ENCODE assay signal across 5 fruit fly cellular contexts in the genomic region with DNA sequence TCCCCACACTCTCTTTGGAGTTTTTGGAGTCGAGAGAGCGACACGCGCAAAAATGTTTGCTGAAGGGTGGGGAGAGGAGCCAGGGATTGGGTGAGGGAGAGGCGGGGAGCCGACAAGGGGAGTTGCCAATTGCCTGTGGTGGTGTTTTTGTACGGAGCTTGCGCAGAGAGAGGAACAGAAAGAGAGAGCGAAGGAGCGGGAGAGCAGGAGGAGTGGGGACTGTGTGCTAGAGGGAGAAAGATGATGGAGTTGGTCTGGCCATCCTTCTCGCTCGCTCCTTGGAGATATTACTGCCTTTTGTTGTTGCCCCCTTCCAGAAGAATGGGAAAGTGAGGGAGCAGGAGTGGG.
A peak's percentile ranks its signal among the peaks of the same experiment; 100 is the strongest.
TF ChIP-seq lines count a peak whose summit lies in the region.

No protein-coding gene starts in this region.

- no peak for TF ChIP-seq CTCF in whole organism, embryonic (GFP tag; optimal IDR thresholded peaks at IDR 0.05; lab: Kevin White, UChicago)

TF ChIP-seq in whole organism, 6 proteins besides CTCF, POLR2A, EP300 and RAD21:
- TF ChIP-seq pan (optimal IDR thresholded peaks at IDR 0.05; lab: Kevin White, UChicago) (no peak), EcR (GFP tag; optimal IDR thresholded peaks at IDR 0.05; lab: Kevin White, UChicago) (peak in 1 of 2 experiments; percentile 57), Dll (optimal IDR thresholded peaks at IDR 0.05; lab: Kevin White, UChicago) (peak; percentile 53)

TF ChIP-seq in whole organism, embryonic, 481 proteins besides CTCF, POLR2A, EP300 and RAD21 (continues in another document):
- no peak for TF ChIP-seq D (optimal IDR thresholded peaks at IDR 0.05; lab: Kevin White, UChicago)
- TF ChIP-seq D (GFP tag; optimal IDR thresholded peaks at IDR 0.05; lab: Kevin White, UChicago): no peak
- TF ChIP-seq CG5953 (GFP tag; IDR thresholded peaks at IDR 0.05; lab: Robert Waterston, UW): no peak
- no peak for TF ChIP-seq ab (GFP tag; optimal IDR thresholded peaks at IDR 0.05; lab: Kevin White, UChicago)
- TF ChIP-seq BtbVII (GFP tag; optimal IDR thresholded peaks at IDR 0.05; lab: Kevin White, UChicago): no peak
- TF ChIP-seq mam (GFP tag; optimal IDR thresholded peaks at IDR 0.05; lab: Kevin White, UChicago): no peak
- peak; percentile 32 for TF ChIP-seq Deaf1 (tag; optimal IDR thresholded peaks at IDR 0.05; lab: Kevin White, UChicago)
- TF ChIP-seq CG18011 (GFP tag; optimal IDR thresholded peaks at IDR 0.05; lab: Kevin White, UChicago): no peak
- TF ChIP-seq zen2 (GFP tag; IDR thresholded peaks at IDR 0.05; lab: Robert Waterston, UW; ENCODE audit: partially characterized antibody): no peak
- no peak for TF ChIP-seq ap (GFP tag; IDR thresholded peaks at IDR 0.05; lab: Robert Waterston, UW)
- TF ChIP-seq CG2129 (GFP tag; IDR thresholded peaks at IDR 0.05; lab: Robert Waterston, UW; ENCODE audit: partially characterized antibody): no peak
- no peak for TF ChIP-seq insv (GFP tag; optimal IDR thresholded peaks at IDR 0.05; lab: Kevin White, UChicago)
- no peak for TF ChIP-seq Elba2 (GFP tag; optimal IDR thresholded peaks at IDR 0.05; lab: Kevin White, UChicago)
- TF ChIP-seq chn (GFP tag; optimal IDR thresholded peaks at IDR 0.05; lab: Kevin White, UChicago): no peak
- TF ChIP-seq CG7928 (GFP tag; optimal IDR thresholded peaks at IDR 0.05; lab: Kevin White, UChicago): no peak
- peak; percentile 99 for TF ChIP-seq ewg (GFP tag; optimal IDR thresholded peaks at IDR 0.05; lab: Kevin White, UChicago)
- no peak for TF ChIP-seq CG4617 (GFP tag; optimal IDR thresholded peaks at IDR 0.05; lab: Kevin White, UChicago; ENCODE audit: borderline replicate concordance)
- no peak for TF ChIP-seq fd102C (GFP tag; optimal IDR thresholded peaks at IDR 0.05; lab: Kevin White, UChicago)
- peak; percentile 68 for TF ChIP-seq CG4360 (GFP tag; IDR thresholded peaks at IDR 0.05; lab: Robert Waterston, UW)
- TF ChIP-seq CG1832 (GFP tag; optimal IDR thresholded peaks at IDR 0.05; lab: Kevin White, UChicago): peak; percentile 86
- TF ChIP-seq CG4328 (GFP tag; optimal IDR thresholded peaks at IDR 0.05; lab: Kevin White, UChicago): no peak

TF ChIP-seq in whole organism, prepupa, 60 proteins besides CTCF, POLR2A, EP300 and RAD21:
- TF ChIP-seq Eip75B (GFP tag; optimal IDR thresholded peaks at IDR 0.05; lab: Kevin White, UChicago) (no peak), Smox (GFP tag; optimal IDR thresholded peaks at IDR 0.05; lab: Kevin White, UChicago) (peak; percentile 11), dsx (GFP tag; optimal IDR thresholded peaks at IDR 0.05; lab: Kevin White, UChicago; ENCODE audit: poor library complexity, severe bottlenecking) (peak; percentile 62), cyc (GFP tag; optimal IDR thresholded peaks at IDR 0.05; lab: Kevin White, UChicago) (no peak), ss (GFP tag; optimal IDR thresholded peaks at IDR 0.05; lab: Kevin White, UChicago) (peak in 1 of 2 experiments; percentile 26), CG7368 (GFP tag; optimal IDR thresholded peaks at IDR 0.05; lab: Kevin White, UChicago) (peak; percentile 13), svp (GFP tag; lab: Kevin White, UChicago) (peak; percentile 20), vri (GFP tag; optimal IDR thresholded peaks at IDR 0.05; lab: Kevin White, UChicago) (peak; percentile 84), CG15336 (GFP tag; IDR thresholded peaks at IDR 0.05; lab: Robert Waterston, UW) (no peak), Eip78C (GFP tag; lab: Kevin White, UChicago) (peak; percentile 53), CG4318 (GFP tag; optimal IDR thresholded peaks at IDR 0.05; lab: Kevin White, UChicago) (no peak), CG31627 (GFP tag; optimal IDR thresholded peaks at IDR 0.05; lab: Kevin White, UChicago) (no peak), CG6792 (GFP tag; optimal IDR thresholded peaks at IDR 0.05; lab: Kevin White, UChicago) (no peak), pdm3 (GFP tag; optimal IDR thresholded peaks at IDR 0.05; lab: Kevin White, UChicago) (no peak), eg (GFP tag; IDR thresholded peaks at IDR 0.05; lab: Robert Waterston, UW) (no peak), Blimp-1 (GFP tag; optimal IDR thresholded peaks at IDR 0.05; lab: Kevin White, UChicago) (peak; percentile 99), salr (GFP tag; optimal IDR thresholded peaks at IDR 0.05; lab: Kevin White, UChicago) (peak in 1 of 2 experiments; percentile 4), Met (GFP tag; optimal IDR thresholded peaks at IDR 0.05; lab: Kevin White, UChicago) (peak; percentile 100), achi (GFP tag; optimal IDR thresholded peaks at IDR 0.05; lab: Kevin White, UChicago) (peak; percentile 3), CG11294 (GFP tag; IDR thresholded peaks at IDR 0.05; lab: Robert Waterston, UW) (no peak)

TF ChIP-seq in whole organism, pupa, 21 proteins besides CTCF, POLR2A, EP300 and RAD21:
- TF ChIP-seq EcR (GFP tag; optimal IDR thresholded peaks at IDR 0.05; lab: Kevin White, UChicago) (peak; percentile 63), CG4496 (GFP tag; IDR thresholded peaks at IDR 0.05; lab: Robert Waterston, UW) (0 out of 3 replicates have a peak, but pooled peaks have one; percentile 9), CG13204 (GFP tag; optimal IDR thresholded peaks at IDR 0.05; lab: Kevin White, UChicago) (peak; percentile 54), CG12605 (GFP tag; IDR thresholded peaks at IDR 0.05; lab: Robert Waterston, UW) (no peak), fd96Ca (GFP tag; IDR thresholded peaks at IDR 0.05; lab: Robert Waterston, UW) (0 out of 3 replicates have a peak, but pooled peaks have one; percentile 19)

TF ChIP-seq in whole organism, wandering third instar larva, 38 proteins besides CTCF, POLR2A, EP300 and RAD21:
- TF ChIP-seq OdsH (GFP tag; optimal IDR thresholded peaks at IDR 0.05; lab: Kevin White, UChicago): no peak
- TF ChIP-seq psq (GFP tag; optimal IDR thresholded peaks at IDR 0.05; lab: Kevin White, UChicago): peak; percentile 97
- TF ChIP-seq Dif (GFP tag; optimal IDR thresholded peaks at IDR 0.05; lab: Kevin White, UChicago; ENCODE audit: partially characterized antibody): peak; percentile 60
- peak; percentile 34 to 50 for TF ChIP-seq dl (GFP tag; optimal IDR thresholded peaks at IDR 0.05; lab: Kevin White, UChicago; ENCODE audit: insufficient read depth in 1 of 2, partially characterized antibody in 2 of 2)
- no peak for TF ChIP-seq Rel (GFP tag; optimal IDR thresholded peaks at IDR 0.05; lab: Kevin White, UChicago)
- TF ChIP-seq Rel (tag; optimal IDR thresholded peaks at IDR 0.05; lab: Kevin White, UChicago): peak; percentile 28
- peak; percentile 94 for TF ChIP-seq fru (GFP tag; optimal IDR thresholded peaks at IDR 0.05; lab: Kevin White, UChicago)
- peak; percentile 84 for TF ChIP-seq tai (GFP tag; optimal IDR thresholded peaks at IDR 0.05; lab: Kevin White, UChicago)
- no peak for TF ChIP-seq pan (optimal IDR thresholded peaks at IDR 0.05; lab: Kevin White, UChicago)
- TF ChIP-seq Vsx2 (GFP tag; optimal IDR thresholded peaks at IDR 0.05; lab: Kevin White, UChicago; ENCODE audit: partially characterized antibody): peak; percentile 62
